Worm (Caenorhabditis elegans): ENCODE data around the gene W08E12.8.

W08E12.8 gene

ce11 chrIV:3337275-3337674, 45.1 kb downstream of the W08E12.8 start:
- TF ChIP-seq unc-62 (GFP tag; optimal IDR thresholded peaks at IDR 0.05): no peak

DNA sequence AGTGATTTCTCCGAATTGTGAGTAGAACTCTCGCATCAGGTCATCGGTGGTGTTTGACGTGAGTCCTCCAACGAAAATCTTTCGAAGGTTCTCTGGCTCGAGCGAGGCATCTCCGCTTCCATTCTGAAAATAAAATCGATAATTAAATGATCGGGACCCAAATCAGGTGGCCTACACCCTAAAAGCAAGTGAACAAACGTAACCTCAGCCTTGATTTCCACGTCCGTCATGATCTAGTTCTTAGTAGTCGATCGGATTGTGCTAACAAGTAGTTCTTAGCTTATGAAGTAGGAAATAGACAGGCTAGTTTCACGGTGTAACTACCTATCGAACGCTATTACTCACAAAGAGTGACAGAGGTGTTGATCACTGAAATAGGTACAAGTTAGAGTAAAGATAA, 46.0 kb downstream of the W08E12.8 start:
- no peak for TF ChIP-seq unc-62 (GFP tag; optimal IDR thresholded peaks at IDR 0.05)

- no peak for TF ChIP-seq unc-62 (GFP tag; optimal IDR thresholded peaks at IDR 0.05)
Measured at ce11 chrIV:3338676-3339075, 46.5 kb downstream of the W08E12.8 start, which contains the start of gene hrpa-1. Gene hrpa-1, minus strand, starts transcription at chrIV:3338867.

DNA sequence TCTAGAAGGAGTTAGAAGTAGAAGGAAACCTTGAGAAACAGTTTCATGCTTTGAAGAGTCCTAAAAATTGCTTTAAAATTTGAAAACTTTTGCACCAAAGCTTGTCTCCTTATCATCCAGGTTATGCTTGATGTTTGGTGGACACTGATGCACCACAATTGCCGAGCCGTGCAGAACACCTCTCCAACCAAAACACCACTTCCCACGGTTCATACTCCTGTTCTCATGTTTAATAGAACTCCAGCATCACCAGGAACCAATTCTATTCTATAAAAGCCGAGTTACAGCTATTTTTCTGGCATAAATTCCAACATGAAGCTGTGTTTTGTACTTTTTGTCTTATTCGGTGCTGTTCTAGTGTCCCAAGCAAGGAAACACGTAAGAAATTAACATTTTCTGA, 49.0 kb downstream of the W08E12.8 start, which contains the start of gene F42A6.2:
TSS of gene F42A6.2 (plus strand) at position 301 of the 400 bp plus-strand sequence.
- no peak for TF ChIP-seq unc-62 (GFP tag; optimal IDR thresholded peaks at IDR 0.05)

All from whole organism, dauer.